Fruit fly (Drosophila melanogaster) S2 (cell line): ENCODE measurements around the gene drd.

Experiments used
- CG8478 ChIP-seq: fragments of >200 bp; optimal IDR thresholded peaks from 2 replicates; lab custom pipeline; 2018
- CTCF ChIP-seq, 2 experiments: fragments of >200 bp; optimal IDR thresholded peaks; 2 replicates each; lab custom pipeline; 2018

- no peak for TF ChIP-seq CG8478 (lab: Kevin White, UChicago)
- no peak for TF ChIP-seq CTCF (optimal IDR thresholded peaks at IDR 0.05; lab: Kevin White, UChicago)
Measured at dm6 chrX:15089146-15089698, 36.3 kb upstream of the drd start, which contains the start of gene Rab3-GEF.
